Fruit fly (Drosophila melanogaster): ENCODE results near the gene shep.
A peak's percentile ranks its signal among the peaks of the same experiment; 100 is the strongest.

shep gene

dm6 chr3L:5184860-5185639 is 92.7 kb downstream of the shep start (continued):
- peak; percentile 24 for TF ChIP-seq CG1792 (GFP tag; optimal IDR thresholded peaks at IDR 0.05)
- peak; percentile 85 for TF ChIP-seq yki (optimal IDR thresholded peaks at IDR 0.05)
- TF ChIP-seq NK7.1 (GFP tag; optimal IDR thresholded peaks at IDR 0.05) = peak; percentile 14
- no peak for TF ChIP-seq HmgD (GFP tag; optimal IDR thresholded peaks at IDR 0.05)
- TF ChIP-seq esg (GFP tag; conservative IDR thresholded peaks at IDR 0.05) = peak; percentile 58; the same call in 1 of the 2 replicates
- TF ChIP-seq CG3838 (GFP tag; optimal IDR thresholded peaks at IDR 0.05) = no peak
- no peak for TF ChIP-seq CHES-1-like (GFP tag; optimal IDR thresholded peaks at IDR 0.05)
- TF ChIP-seq Doc2 (GFP tag; IDR thresholded peaks at IDR 0.05) = no peak
- TF ChIP-seq wor (GFP tag; IDR thresholded peaks at IDR 0.05) = no peak
- TF ChIP-seq CG4424 (GFP tag; optimal IDR thresholded peaks at IDR 0.05) = peak; percentile 48
- TF ChIP-seq CG4854 (GFP tag; optimal IDR thresholded peaks at IDR 0.05) = peak; percentile 0
- peak; percentile 86 for TF ChIP-seq CG17385 (GFP tag; optimal IDR thresholded peaks at IDR 0.05)
- TF ChIP-seq shn (GFP tag; optimal IDR thresholded peaks at IDR 0.05) = peak; percentile 55
- peak; percentile 58 for TF ChIP-seq Max (GFP tag; optimal IDR thresholded peaks at IDR 0.05)
- peak; percentile 10 for TF ChIP-seq Mad (GFP tag; optimal IDR thresholded peaks at IDR 0.05)
- no peak for TF ChIP-seq C15 (GFP tag; IDR thresholded peaks at IDR 0.05)
- TF ChIP-seq CG13287 (GFP tag; IDR thresholded peaks at IDR 0.05; ENCODE audit: partially characterized antibody) = peak; percentile 54
- TF ChIP-seq CG10209 (GFP tag; optimal IDR thresholded peaks at IDR 0.05) = peak; percentile 74
- no peak for TF ChIP-seq Oaz (GFP tag; IDR thresholded peaks at IDR 0.05)
- peak; percentile 19 for TF ChIP-seq CG10267 (tag; optimal IDR thresholded peaks at IDR 0.05)
- no peak for TF ChIP-seq CG17829 (tag; optimal IDR thresholded peaks at IDR 0.05)
- TF ChIP-seq Dip3 (GFP tag; optimal IDR thresholded peaks at IDR 0.05) = peak; percentile 60
- peak; percentile 15 for TF ChIP-seq D19A (tag; optimal IDR thresholded peaks at IDR 0.05)
- no peak for TF ChIP-seq eyg (GFP tag; optimal IDR thresholded peaks at IDR 0.05)
- peak; percentile 22 for TF ChIP-seq CG11723 (GFP tag; optimal IDR thresholded peaks at IDR 0.05)
- TF ChIP-seq Deaf1 (tag; optimal IDR thresholded peaks at IDR 0.05) = no peak
- peak; percentile 77 for TF ChIP-seq NFAT (GFP tag; IDR thresholded peaks at IDR 0.05)
- peak; percentile 21 for TF ChIP-seq CG5245 (GFP tag; optimal IDR thresholded peaks at IDR 0.05)
- TF ChIP-seq CG7271 (tag; optimal IDR thresholded peaks at IDR 0.05) = no peak
- peak; percentile 37 for TF ChIP-seq fd3F (GFP tag; optimal IDR thresholded peaks at IDR 0.05)
- TF ChIP-seq en (GFP tag; optimal IDR thresholded peaks at IDR 0.05) = no peak
- no peak for TF ChIP-seq pfk (GFP tag; optimal IDR thresholded peaks at IDR 0.05)
- no peak for TF ChIP-seq Ada2b (GFP tag; IDR thresholded peaks at IDR 0.05)
- peak; percentile 74 for TF ChIP-seq CG2120 (GFP tag; optimal IDR thresholded peaks at IDR 0.05)
- TF ChIP-seq sens (GFP tag) = peak; percentile 24
- no peak for TF ChIP-seq CG10321 (GFP tag; IDR thresholded peaks at IDR 0.05)
- TF ChIP-seq Dfd (GFP tag; optimal IDR thresholded peaks at IDR 0.05) = no peak
- TF ChIP-seq CG11093 (GFP tag; IDR thresholded peaks at IDR 0.05) = 0 out of 3 replicates have a peak, but pooled peaks have one; percentile 51
- TF ChIP-seq caup (GFP tag; optimal IDR thresholded peaks at IDR 0.05; ENCODE audit: severe bottlenecking) = peak; percentile 36
- TF ChIP-seq fd64A (GFP tag; optimal IDR thresholded peaks at IDR 0.05) = peak; percentile 10
- TF ChIP-seq CG12236 (GFP tag; optimal IDR thresholded peaks at IDR 0.05) = peak; percentile 30
- peak; percentile 58 for TF ChIP-seq dmrt99B (tag; optimal IDR thresholded peaks at IDR 0.05)
- TF ChIP-seq Adf1 (GFP tag; IDR thresholded peaks at IDR 0.05) = peak; percentile 98
- TF ChIP-seq insv (GFP tag; optimal IDR thresholded peaks at IDR 0.05) = no peak
- no peak for TF ChIP-seq CG16779 (GFP tag; IDR thresholded peaks at IDR 0.05)
- no peak for TF ChIP-seq NC2β (GFP tag; optimal IDR thresholded peaks at IDR 0.05)
- TF ChIP-seq CG12219 (GFP tag; optimal IDR thresholded peaks at IDR 0.05) = peak; percentile 4
- TF ChIP-seq danr (GFP tag; IDR thresholded peaks at IDR 0.05) = no peak
- TF ChIP-seq cas (GFP tag; IDR thresholded peaks at IDR 0.05) = no peak
- no peak for TF ChIP-seq CG11247 (GFP tag; IDR thresholded peaks at IDR 0.05)
- peak; percentile 15; the same call in 1 of the 2 replicates for TF ChIP-seq CG2129 (GFP tag; IDR thresholded peaks at IDR 0.05; ENCODE audit: partially characterized antibody)

Data from whole organism, embryonic.